Fruit fly (Drosophila melanogaster) whole organism, adult: ENCODE results near the gene Ack.

Experiments used
- CG11617 ChIP-seq: fragments of 200-800 bp; sonication (Bioruptor generic); optimal IDR thresholded peaks from 2 replicates; lab custom pipeline; 2017; ENCODE audit warnings: mild to moderate bottlenecking, missing biosample characterization, missing genetic modification reagents, missing genetic modification characterization
- CG12768 ChIP-seq: fragments of 200-800 bp; sonication (Bioruptor generic); optimal IDR thresholded peaks from 2 replicates; lab custom pipeline; 2017; ENCODE audit warnings: missing biosample characterization, missing genetic modification characterization, mild to moderate bottlenecking, moderate library complexity, missing genetic modification reagents
- CG14711 ChIP-seq: fragments of 200-800 bp; sonication (Bioruptor generic); optimal IDR thresholded peaks from 2 replicates; lab custom pipeline; 2018; ENCODE audit warnings: missing biosample characterization, mild to moderate bottlenecking, missing genetic modification characterization, moderate library complexity
- CG1620 ChIP-seq: fragments of 200-800 bp; sonication (Bioruptor generic); optimal IDR thresholded peaks from 2 replicates; lab custom pipeline; 2016; ENCODE audit warnings: missing biosample characterization, missing genetic modification characterization
- CG33017 ChIP-seq: fragments of 200-800 bp; sonication (Bioruptor generic); optimal IDR thresholded peaks from 2 replicates; lab custom pipeline; 2018; ENCODE audit warnings: missing biosample characterization, mild to moderate bottlenecking, missing genetic modification characterization, moderate library complexity
- CG5204 ChIP-seq: fragments of 200-800 bp; sonication (Bioruptor generic); optimal IDR thresholded peaks from 2 replicates; lab custom pipeline; 2016; ENCODE audit warnings: missing biosample characterization, missing genetic modification characterization
- CG7045 ChIP-seq: fragments of 200-800 bp; sonication (Bioruptor generic); optimal IDR thresholded peaks from 2 replicates; lab custom pipeline; 2017; ENCODE audit warnings: missing biosample characterization, mild to moderate bottlenecking, missing genetic modification characterization
- CG7101 ChIP-seq: fragments of 200-800 bp; sonication (Bioruptor generic); optimal IDR thresholded peaks from 2 replicates; lab custom pipeline; 2018; ENCODE audit warnings: missing biosample characterization, mild to moderate bottlenecking, missing genetic modification characterization, moderate library complexity
- Clk ChIP-seq: fragments of 200-800 bp; sonication (Bioruptor generic); optimal IDR thresholded peaks from 2 replicates; lab custom pipeline; 2017; ENCODE audit warnings: missing biosample characterization, missing genetic modification characterization
- Crg-1 ChIP-seq: fragments of 200-800 bp; sonication (Bioruptor generic); optimal IDR thresholded peaks from 2 replicates; lab custom pipeline; 2016; ENCODE audit warnings: missing biosample characterization, missing genetic modification characterization
- Hr96 ChIP-seq: fragments of 200-800 bp; sonication (Bioruptor generic); optimal IDR thresholded peaks from 2 replicates; lab custom pipeline; 2016; ENCODE audit warnings: missing biosample characterization, missing genetic modification characterization
- Mnt ChIP-seq: fragments of 200-800 bp; sonication (Bioruptor generic); optimal IDR thresholded peaks from 2 replicates; lab custom pipeline; 2016; ENCODE audit warnings: missing biosample characterization, mild to moderate bottlenecking, missing genetic modification characterization
- bab1 ChIP-seq: fragments of 200-800 bp; sonication (Bioruptor generic); optimal IDR thresholded peaks from 3 replicates; lab custom pipeline; 2019; ENCODE audit warnings: missing biosample characterization, mild to moderate bottlenecking, missing genetic modification characterization, moderate library complexity
- cic ChIP-seq: fragments of 200-800 bp; sonication (Bioruptor generic); optimal IDR thresholded peaks from 2 replicates; lab custom pipeline; 2017; ENCODE audit warnings: missing biosample characterization, mild to moderate bottlenecking, missing genetic modification characterization, moderate library complexity
- cnc ChIP-seq, 2 experiments: fragments of >200 bp; optimal IDR thresholded peaks; 2 replicates each; lab custom pipeline; 2017
- kay ChIP-seq: fragments of 200-800 bp; sonication (Bioruptor generic); peaks from one replicate; lab custom pipeline; 2016; ENCODE audit warnings: missing biosample characterization, missing genetic modification characterization, borderline replicate concordance
- ovo ChIP-seq: fragments of 200-800 bp; sonication (Bioruptor generic); optimal IDR thresholded peaks from 2 replicates; lab custom pipeline; 2016; ENCODE audit warnings: missing biosample characterization, missing genetic modification characterization
- pad ChIP-seq: fragments of 200-800 bp; sonication (Bioruptor generic); optimal IDR thresholded peaks from 3 replicates; lab custom pipeline; 2017; ENCODE audit warnings: missing biosample characterization, missing genetic modification characterization, mild to moderate bottlenecking, moderate library complexity, missing genetic modification reagents
- tj ChIP-seq: fragments of 200-800 bp; sonication (Bioruptor generic); optimal IDR thresholded peaks from 3 replicates; lab custom pipeline; 2017; ENCODE audit warnings: missing biosample characterization, mild to moderate bottlenecking, missing genetic modification characterization, moderate library complexity
- toe ChIP-seq: fragments of 200-800 bp; sonication (Bioruptor generic); optimal IDR thresholded peaks from 2 replicates; lab custom pipeline; 2016; ENCODE audit warnings: missing biosample characterization, missing genetic modification characterization

Ack gene

DNA sequence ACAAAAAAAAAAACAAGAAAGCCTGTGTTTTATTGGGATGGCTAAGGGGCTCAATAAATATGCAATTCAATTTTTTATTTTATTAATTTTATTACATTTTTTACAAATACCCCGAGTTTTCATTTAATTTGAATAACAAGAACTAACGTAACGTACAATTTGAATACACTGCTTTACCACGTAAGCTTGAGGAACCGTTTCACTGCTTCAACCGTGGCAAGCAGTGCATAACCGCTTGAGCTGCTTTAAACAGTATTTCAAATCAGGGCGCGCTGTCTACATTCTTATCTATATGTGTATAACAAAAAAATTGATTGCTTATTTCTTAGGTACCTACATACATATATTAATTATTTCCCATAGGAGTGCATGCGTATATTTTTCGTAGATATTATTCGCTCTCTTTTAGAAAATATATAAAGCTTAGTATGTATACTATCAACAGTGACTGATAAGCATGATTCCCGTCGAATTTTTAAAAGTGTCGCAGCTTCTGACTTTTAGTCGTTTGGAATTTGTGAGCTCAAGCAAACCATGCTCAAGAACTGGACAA is 15.2 kb upstream of the Ack start, which contains the start of gene CG14990:
CG14990 (plus strand) TSS at position 503 of the 553 bp plus-strand sequence.
- no peak for TF ChIP-seq CG14711 (tag; lab: Kevin White, UChicago)
- no peak for TF ChIP-seq Clk (GFP tag; lab: Kevin White, UChicago)
- TF ChIP-seq CG11617 (GFP tag; lab: Kevin White, UChicago) = no peak
- no peak for TF ChIP-seq cnc (optimal IDR thresholded peaks at IDR 0.05; lab: Kevin White, UChicago)
- peak; percentile 60 for TF ChIP-seq kay (GFP tag; lab: Kevin White, UChicago)
- TF ChIP-seq bab1 (GFP tag; lab: Kevin White, UChicago) = no peak
- no peak for TF ChIP-seq CG1620 (GFP tag; lab: Kevin White, UChicago)
- TF ChIP-seq Hr96 (GFP tag; lab: Kevin White, UChicago) = no peak

DNA sequence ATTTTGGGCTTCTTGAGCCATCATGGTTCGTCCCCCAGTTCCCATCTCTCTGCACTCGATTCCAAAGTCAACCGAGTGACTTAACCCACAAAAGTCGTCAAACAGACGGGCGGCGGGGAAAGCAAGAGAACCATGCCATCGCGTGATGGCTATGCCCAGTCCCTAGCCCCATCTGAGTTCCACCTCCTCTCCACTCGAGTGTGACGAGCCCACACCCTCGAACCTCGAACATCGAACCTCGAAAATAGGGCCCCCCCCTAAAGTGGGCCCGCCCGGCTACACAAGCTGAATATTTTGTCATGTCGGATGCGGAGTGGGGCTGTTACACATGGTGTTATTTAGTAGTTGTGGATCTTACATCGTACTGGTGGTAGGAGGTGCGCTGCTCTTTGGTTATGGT is 11.4 kb upstream of the Ack start:
- TF ChIP-seq CG7101 (tag; lab: Kevin White, UChicago) (no peak), CG33017 (tag; lab: Kevin White, UChicago) (no peak), CG5204 (no peak), cic (GFP tag; lab: Kevin White, UChicago) (no peak), Clk (GFP tag; lab: Kevin White, UChicago) (no peak), CG1620 (GFP tag; lab: Kevin White, UChicago) (no peak), tj (GFP tag; lab: Kevin White, UChicago) (no peak), CG7045 (GFP tag; lab: Kevin White, UChicago) (no peak), pad (GFP tag; lab: Kevin White, UChicago) (no peak), toe (GFP tag; lab: Kevin White, UChicago) (no peak), CG12768 (GFP tag; lab: Kevin White, UChicago) (no peak), Mnt (GFP tag; lab: Kevin White, UChicago) (no peak), CG11617 (GFP tag; lab: Kevin White, UChicago) (no peak), Crg-1 (GFP tag; lab: Kevin White, UChicago) (no peak), Hr96 (GFP tag; lab: Kevin White, UChicago) (no peak)

DNA sequence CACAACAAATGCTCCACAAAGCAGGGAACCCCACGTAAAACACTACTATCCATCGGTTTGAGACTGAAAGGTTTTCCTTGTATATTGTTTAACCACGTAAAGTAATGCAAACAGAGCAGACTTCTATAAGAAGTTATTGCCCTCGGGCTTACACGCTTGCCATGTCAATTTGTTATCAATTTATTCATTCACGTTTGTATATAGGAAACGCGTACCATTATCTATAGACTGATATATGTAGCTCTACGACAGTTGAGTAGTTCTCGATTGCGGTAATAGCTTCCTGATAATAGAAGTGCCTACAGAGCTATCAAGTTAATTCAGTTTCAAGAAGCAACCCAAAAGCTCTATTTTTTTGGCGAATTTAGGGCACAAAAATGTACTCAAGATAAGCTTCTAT is 8.8 kb upstream of the Ack start:
- TF ChIP-seq cic (GFP tag; lab: Kevin White, UChicago) (peak; percentile 92), Crg-1 (GFP tag; lab: Kevin White, UChicago) (no peak), kay (GFP tag; lab: Kevin White, UChicago) (no peak)

DNA sequence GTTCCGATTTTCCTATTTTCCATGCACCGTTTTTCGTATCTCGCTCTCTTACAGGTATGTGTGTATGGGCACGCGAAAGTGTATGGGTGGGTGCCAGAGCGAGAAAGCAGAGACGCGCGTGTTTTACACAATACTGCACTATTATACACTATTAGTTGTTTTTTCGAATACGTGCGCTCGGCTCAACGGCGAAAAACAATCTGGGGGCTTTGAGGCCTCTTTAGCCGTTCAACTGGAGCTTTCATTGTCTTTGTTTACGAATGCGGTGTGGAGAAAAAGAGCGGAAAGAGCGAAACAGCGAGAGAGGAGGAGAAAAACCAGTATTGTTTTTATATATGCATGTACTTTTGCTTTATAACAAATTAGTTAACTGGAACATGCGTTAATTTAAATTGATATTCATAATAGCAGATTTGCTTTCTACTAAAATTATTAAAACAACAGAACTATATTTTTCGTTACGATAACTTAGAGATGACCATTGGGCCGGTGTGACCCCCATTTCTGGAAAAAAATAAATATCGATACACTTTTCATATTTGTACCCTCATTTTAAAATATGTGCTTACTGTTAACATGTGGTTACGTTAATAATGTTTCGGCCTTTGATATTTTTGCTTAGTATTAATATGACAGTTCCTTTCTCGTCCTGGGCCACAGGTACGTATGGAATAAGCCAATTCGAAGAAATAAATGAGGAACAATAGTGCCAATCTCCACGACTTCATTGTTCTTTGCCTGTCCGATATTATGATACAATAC is 5.3 kb upstream of the Ack start, which contains the start of gene CG14995:
CG14995 (minus strand) TSS at position 761 of the 762 bp plus-strand sequence.
- TF ChIP-seq CG5204 (no peak), bab1 (GFP tag; lab: Kevin White, UChicago) (peak; percentile 67), toe (GFP tag; lab: Kevin White, UChicago) (peak; percentile 25), CG7045 (GFP tag; lab: Kevin White, UChicago) (no peak), Crg-1 (GFP tag; lab: Kevin White, UChicago) (no peak), CG33017 (tag; lab: Kevin White, UChicago) (peak; percentile 39), CG11617 (GFP tag; lab: Kevin White, UChicago) (no peak), Mnt (GFP tag; lab: Kevin White, UChicago) (peak; percentile 94), CG14711 (tag; lab: Kevin White, UChicago) (peak; percentile 33), pad (GFP tag; lab: Kevin White, UChicago) (peak; percentile 36), cic (GFP tag; lab: Kevin White, UChicago) (peak; percentile 98), CG1620 (GFP tag; lab: Kevin White, UChicago) (no peak), Clk (GFP tag; lab: Kevin White, UChicago) (peak; percentile 25), ovo (GFP tag; lab: Kevin White, UChicago) (peak; percentile 38), CG7101 (tag; lab: Kevin White, UChicago) (peak; percentile 39), cnc (optimal IDR thresholded peaks at IDR 0.05; lab: Kevin White, UChicago) (no peak), CG12768 (GFP tag; lab: Kevin White, UChicago) (peak; percentile 33), kay (GFP tag; lab: Kevin White, UChicago) (peak; percentile 93), tj (GFP tag; lab: Kevin White, UChicago) (peak; percentile 41), Hr96 (GFP tag; lab: Kevin White, UChicago) (peak; percentile 11)

DNA sequence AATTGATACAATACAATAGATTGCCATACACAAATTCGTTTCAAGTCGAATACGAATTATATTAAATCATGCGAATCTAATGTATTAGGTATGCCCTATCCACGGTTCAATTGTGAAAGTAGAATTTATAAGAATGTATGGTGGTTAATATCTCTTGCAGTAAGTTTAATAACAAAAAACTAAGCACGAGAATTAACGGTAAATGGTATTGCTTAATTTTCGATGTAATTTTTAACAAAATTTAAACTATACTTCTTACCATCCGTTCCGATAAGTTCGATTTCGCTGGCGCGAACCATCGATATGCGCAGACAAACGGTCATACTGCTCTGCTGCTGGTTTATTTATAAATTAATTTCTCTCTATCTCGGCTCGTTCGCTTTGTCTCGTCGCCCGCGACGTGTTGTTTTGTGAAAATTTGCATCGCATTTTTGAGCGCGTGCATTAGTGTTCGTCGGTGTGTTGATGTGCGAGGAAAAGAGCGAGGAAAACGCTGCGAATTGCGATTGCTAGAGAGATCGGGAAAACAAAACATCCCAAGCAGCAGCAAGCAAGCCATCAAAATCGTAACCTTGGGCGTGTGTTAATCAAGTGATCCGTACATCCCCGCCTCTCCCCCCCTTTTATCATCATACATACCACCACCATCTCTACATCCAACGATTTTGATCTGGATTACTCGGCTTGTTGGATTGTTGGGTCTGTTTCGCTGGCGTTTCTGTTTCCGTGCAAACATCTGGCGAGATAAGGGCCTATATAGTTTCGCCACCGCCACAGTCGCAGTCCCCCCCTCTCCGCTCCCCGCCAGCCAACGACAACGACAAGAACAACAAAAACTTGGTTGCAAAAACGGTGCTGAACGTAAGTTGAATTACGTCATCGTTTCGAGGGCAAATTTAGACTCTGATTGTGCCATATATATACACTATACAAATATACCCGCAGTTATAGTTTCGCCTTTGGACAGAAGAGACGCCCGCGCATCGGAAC is 4.4 kb upstream of the Ack start, which contains the start of gene Fit1:
Fit1 (plus strand) TSS at position 307 of the 990 bp plus-strand sequence.
- TF ChIP-seq CG12768 (GFP tag; lab: Kevin White, UChicago) (peak; percentile 85), bab1 (GFP tag; lab: Kevin White, UChicago) (no peak), Hr96 (GFP tag; lab: Kevin White, UChicago) (peak; percentile 22), CG14711 (tag; lab: Kevin White, UChicago) (no peak), tj (GFP tag; lab: Kevin White, UChicago) (peak; percentile 43), Mnt (GFP tag; lab: Kevin White, UChicago) (peak; percentile 76), ovo (GFP tag; lab: Kevin White, UChicago) (peak; percentile 51), CG7101 (tag; lab: Kevin White, UChicago) (no peak), CG5204 (no peak), Clk (GFP tag; lab: Kevin White, UChicago) (no peak), CG11617 (GFP tag; lab: Kevin White, UChicago) (peak; percentile 60), cnc (optimal IDR thresholded peaks at IDR 0.05; lab: Kevin White, UChicago) (no peak), CG7045 (GFP tag; lab: Kevin White, UChicago) (peak; percentile 21), Crg-1 (GFP tag; lab: Kevin White, UChicago) (peak; percentile 47), pad (GFP tag; lab: Kevin White, UChicago) (peak; percentile 37), CG33017 (tag; lab: Kevin White, UChicago) (no peak), cic (GFP tag; lab: Kevin White, UChicago) (peak; percentile 95), CG1620 (GFP tag; lab: Kevin White, UChicago) (no peak), toe (GFP tag; lab: Kevin White, UChicago) (no peak), kay (GFP tag; lab: Kevin White, UChicago) (peak; percentile 69)
